Fruit fly (Drosophila melanogaster): ENCODE results near the gene CG12535.

CG12535 gene

DNA sequence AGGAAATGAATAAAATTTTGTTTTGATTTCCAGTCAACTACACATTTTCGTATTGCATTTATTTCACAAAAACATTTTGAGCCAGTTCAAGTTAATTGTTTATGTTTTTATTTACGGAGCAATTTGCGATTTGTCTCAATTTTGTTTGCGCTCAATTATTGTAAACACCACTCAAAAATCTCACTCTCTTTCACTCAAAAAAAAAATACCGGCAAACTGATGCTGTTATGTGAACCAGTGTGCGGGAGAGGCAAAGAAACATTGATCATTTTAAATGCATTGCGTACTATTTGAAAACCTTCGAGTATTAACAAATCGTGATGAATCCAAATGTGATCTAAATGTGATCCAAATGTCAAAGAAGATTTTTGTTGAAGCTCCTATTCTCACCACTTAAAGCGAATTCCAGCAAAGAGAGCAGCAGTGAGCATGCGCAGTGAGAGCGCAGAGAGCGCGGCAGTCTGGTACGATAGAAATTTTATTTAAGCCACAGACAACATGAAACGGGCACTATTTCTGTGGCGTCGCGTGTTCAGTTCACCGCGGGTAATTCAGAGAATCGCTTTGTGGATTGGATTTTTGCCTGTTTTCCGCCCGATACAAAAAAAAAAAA is 76.0 kb downstream of the CG12535 start, which contains the start of gene Myc (continued):
- TF ChIP-seq CG14441 (GFP tag; IDR thresholded peaks at IDR 0.05) = no peak
- TF ChIP-seq sd (tag; optimal IDR thresholded peaks at IDR 0.05) = peak; percentile 49
- no peak for TF ChIP-seq ems (GFP tag; optimal IDR thresholded peaks at IDR 0.05)
- TF ChIP-seq CG4854 (GFP tag; optimal IDR thresholded peaks at IDR 0.05) = no peak
- TF ChIP-seq tap (tag; optimal IDR thresholded peaks at IDR 0.05) = no peak
- no peak for TF ChIP-seq lov (optimal IDR thresholded peaks at IDR 0.05)
- TF ChIP-seq lov (GFP tag; IDR thresholded peaks at IDR 0.05) = no peak
- TF ChIP-seq CoRest (tag; optimal IDR thresholded peaks at IDR 0.05) = no peak
- TF ChIP-seq ewg (GFP tag; optimal IDR thresholded peaks at IDR 0.05) = peak; percentile 47
- peak; percentile 88 for TF ChIP-seq CG11504 (tag; optimal IDR thresholded peaks at IDR 0.05)
- no peak for TF ChIP-seq CG10209 (GFP tag; optimal IDR thresholded peaks at IDR 0.05)
- TF ChIP-seq Spps (tag; optimal IDR thresholded peaks at IDR 0.05) = no peak
- no peak for TF ChIP-seq CG6654 (GFP tag; optimal IDR thresholded peaks at IDR 0.05)
- TF ChIP-seq CG7372 (GFP tag; IDR thresholded peaks at IDR 0.05) = no peak
- TF ChIP-seq slbo (GFP tag; IDR thresholded peaks at IDR 0.05) = no peak
- no peak for TF ChIP-seq CG43689 (GFP tag; IDR thresholded peaks at IDR 0.05)
- no peak for TF ChIP-seq fu2 (GFP tag; optimal IDR thresholded peaks at IDR 0.05)
- peak; percentile 42 for TF ChIP-seq Hmr (GFP tag; optimal IDR thresholded peaks at IDR 0.05)
- TF ChIP-seq MBD-R2 (GFP tag; IDR thresholded peaks at IDR 0.05) = no peak
- TF ChIP-seq dm (GFP tag; optimal IDR thresholded peaks at IDR 0.05) = peak; percentile 41
- TF ChIP-seq CG18262 (tag; optimal IDR thresholded peaks at IDR 0.05) = no peak
- no peak for TF ChIP-seq CG8944 (GFP tag; optimal IDR thresholded peaks at IDR 0.05)
- TF ChIP-seq jigr1 (GFP tag; IDR thresholded peaks at IDR 0.05) = no peak
- no peak for TF ChIP-seq CG6272 (GFP tag; IDR thresholded peaks at IDR 0.05)
- no peak for TF ChIP-seq CG3995 (GFP tag; optimal IDR thresholded peaks at IDR 0.05)
- TF ChIP-seq CG31388 (GFP tag; optimal IDR thresholded peaks at IDR 0.05) = no peak
- TF ChIP-seq Scr (GFP tag; IDR thresholded peaks at IDR 0.05; ENCODE audit: partially characterized antibody) = peak; percentile 23; the same call in 1 of the 2 replicates
- TF ChIP-seq zen2 (GFP tag; IDR thresholded peaks at IDR 0.05; ENCODE audit: partially characterized antibody) = no peak; the same call in 1 of the 3 replicates
- peak; percentile 15 for TF ChIP-seq cg (GFP tag; optimal IDR thresholded peaks at IDR 0.05)
- no peak for TF ChIP-seq CG4617 (GFP tag; optimal IDR thresholded peaks at IDR 0.05; ENCODE audit: borderline replicate concordance)
- TF ChIP-seq CG7963 (GFP tag; IDR thresholded peaks at IDR 0.05; ENCODE audit: partially characterized antibody) = no peak
- no peak for TF ChIP-seq ERR (GFP tag; optimal IDR thresholded peaks at IDR 0.05)
- TF ChIP-seq klu (GFP tag; IDR thresholded peaks at IDR 0.05) = no peak
- TF ChIP-seq CG34422 (GFP tag; IDR thresholded peaks at IDR 0.05) = peak; percentile 57; the same call in 1 of the 3 replicates
- peak; percentile 89 for TF ChIP-seq Jarid2 (GFP tag; optimal IDR thresholded peaks at IDR 0.05)
- no peak for TF ChIP-seq Mes4 (GFP tag; optimal IDR thresholded peaks at IDR 0.05)
- TF ChIP-seq CG30020 (tag; optimal IDR thresholded peaks at IDR 0.05) = no peak
- peak; percentile 27 for TF ChIP-seq CG17385 (GFP tag; optimal IDR thresholded peaks at IDR 0.05)
- no peak for TF ChIP-seq CG3065 (GFP tag; optimal IDR thresholded peaks at IDR 0.05)
- no peak for TF ChIP-seq CG11093 (GFP tag; IDR thresholded peaks at IDR 0.05)
- TF ChIP-seq Mrtf (GFP tag; IDR thresholded peaks at IDR 0.05) = no peak
- TF ChIP-seq Ets65A (GFP tag) = no peak
- no peak for TF ChIP-seq CG2202 (tag; optimal IDR thresholded peaks at IDR 0.05)
- peak; percentile 69; the same call in 2 of the 3 replicates for TF ChIP-seq ci (GFP tag; IDR thresholded peaks at IDR 0.05)
- no peak for TF ChIP-seq H2.0 (GFP tag; IDR thresholded peaks at IDR 0.05)
- TF ChIP-seq knrl (GFP tag; IDR thresholded peaks at IDR 0.05; ENCODE audit: partially characterized antibody) = no peak
- peak; percentile 96 for TF ChIP-seq z (GFP tag; IDR thresholded peaks at IDR 0.05)
- no peak for TF ChIP-seq Dref (GFP tag; IDR thresholded peaks at IDR 0.05)
- TF ChIP-seq odd (GFP tag; optimal IDR thresholded peaks at IDR 0.05) = no peak
- TF ChIP-seq dysf (GFP tag; IDR thresholded peaks at IDR 0.05) = no peak
- no peak for TF ChIP-seq CG2116 (GFP tag; optimal IDR thresholded peaks at IDR 0.05)
